Fruit fly (Drosophila melanogaster) S2 (cell line): ENCODE measurements around the gene CG13786.

Experiments
- CG8478 ChIP-seq: fragments of >200 bp; optimal IDR thresholded peaks from 2 replicates; lab custom pipeline; 2018
- CTCF ChIP-seq, 2 experiments: fragments of >200 bp; optimal IDR thresholded peaks; 2 replicates each; lab custom pipeline; 2018

- TF ChIP-seq CTCF (optimal IDR thresholded peaks at IDR 0.05; lab: Kevin White, UChicago) (no peak), CG8478 (lab: Kevin White, UChicago) (no peak)
Measured at dm6 chr2L:7260251-7260650, 7.5 kb upstream of the CG13786 start.
